Fruit fly (Drosophila melanogaster) S2 (cell line): ENCODE data around the gene Exo70.

ENCODE experiments used
- CG8478 ChIP-seq: fragments of >200 bp; optimal IDR thresholded peaks from 2 replicates; lab custom pipeline; 2018
- CTCF ChIP-seq, 2 experiments: fragments of >200 bp; optimal IDR thresholded peaks; 2 replicates each; lab custom pipeline; 2018

DNA sequence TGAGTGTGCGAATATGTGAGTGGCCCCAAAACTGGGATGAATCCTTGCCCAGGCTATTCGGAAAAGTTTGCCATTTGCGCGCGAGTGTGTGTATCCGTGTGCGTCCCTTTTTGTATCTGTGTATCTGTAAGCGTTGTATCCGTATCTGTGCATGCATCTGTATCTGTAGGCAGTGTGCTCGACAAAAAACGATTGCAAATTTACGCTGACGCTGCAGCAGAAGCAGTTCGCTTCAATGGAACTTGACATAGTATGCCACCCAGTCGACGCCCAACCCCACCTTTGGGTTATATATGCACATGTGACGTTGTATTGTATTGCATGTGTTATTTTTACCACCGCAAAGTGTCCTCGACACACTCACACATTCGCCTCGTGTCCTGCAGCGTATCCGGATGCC lies 15.5 kb upstream of the Exo70 start:
- TF ChIP-seq CTCF (optimal IDR thresholded peaks at IDR 0.05; lab: Kevin White, UChicago) (no peak), CG8478 (no peak)
